Fruit fly (Drosophila melanogaster): Measurements from ENCODE around the gene mRpL11.
A peak's percentile ranks its signal among the peaks of the same experiment; 100 is the strongest.

mRpL11 gene

dm6 chr3R:14476273-14476672, 35.4 kb upstream of the mRpL11 start:
- TF ChIP-seq spab (GFP tag; optimal IDR thresholded peaks at IDR 0.05) (peak; percentile 36), CG3919 (GFP tag; optimal IDR thresholded peaks at IDR 0.05) (peak; percentile 83), dsx (GFP tag; optimal IDR thresholded peaks at IDR 0.05; ENCODE audit: poor library complexity, severe bottlenecking) (peak; percentile 89), achi (GFP tag; optimal IDR thresholded peaks at IDR 0.05) (peak; percentile 65), acj6 (GFP tag; optimal IDR thresholded peaks at IDR 0.05) (peak; percentile 64), CG15336 (GFP tag; IDR thresholded peaks at IDR 0.05) (peak; percentile 89), Hr38 (GFP tag; optimal IDR thresholded peaks at IDR 0.05) (no peak), Eip75B (GFP tag; optimal IDR thresholded peaks at IDR 0.05) (peak; percentile 62), fd59A (GFP tag; optimal IDR thresholded peaks at IDR 0.05) (peak; percentile 23), Sox14 (GFP tag; optimal IDR thresholded peaks at IDR 0.05) (peak; percentile 72), CG16779 (tag; optimal IDR thresholded peaks at IDR 0.05) (peak; percentile 46), Eip78C (GFP tag) (peak; percentile 87), CG6163 (GFP tag; IDR thresholded peaks at IDR 0.05) (peak; percentile 92), CG6808 (GFP tag; optimal IDR thresholded peaks at IDR 0.05) (peak; percentile 38), Smox (GFP tag; optimal IDR thresholded peaks at IDR 0.05) (peak; percentile 20), CG6854 (GFP tag; optimal IDR thresholded peaks at IDR 0.05) (no peak), CG11762 (GFP tag; optimal IDR thresholded peaks at IDR 0.05; ENCODE audit: insufficient read depth) (peak; percentile 62), fkh (GFP tag; optimal IDR thresholded peaks at IDR 0.05) (no peak), CG1621 (tag; optimal IDR thresholded peaks at IDR 0.05) (peak; percentile 34), CG10669 (GFP tag; optimal IDR thresholded peaks at IDR 0.05) (peak; percentile 48), CG8632 (GFP tag; optimal IDR thresholded peaks at IDR 0.05) (peak; percentile 20), svp (GFP tag) (peak; percentile 31), CG6276 (GFP tag; optimal IDR thresholded peaks at IDR 0.05) (peak; percentile 84), CG10631 (GFP tag; optimal IDR thresholded peaks at IDR 0.05) (peak; percentile 67), cyc (GFP tag; optimal IDR thresholded peaks at IDR 0.05) (peak; percentile 48), lz (GFP tag; optimal IDR thresholded peaks at IDR 0.05) (peak; percentile 38), CG3032 (tag; optimal IDR thresholded peaks at IDR 0.05) (peak; percentile 49), Ets21C (GFP tag; optimal IDR thresholded peaks at IDR 0.05) (no peak), Blimp-1 (GFP tag; optimal IDR thresholded peaks at IDR 0.05) (no peak), CG7368 (GFP tag; optimal IDR thresholded peaks at IDR 0.05) (peak; percentile 61), CG11902 (GFP tag; optimal IDR thresholded peaks at IDR 0.05) (peak; percentile 2), salr (GFP tag; optimal IDR thresholded peaks at IDR 0.05) (peak in 1 of 2 experiments; percentile 54), Ets96B (tag; optimal IDR thresholded peaks at IDR 0.05) (peak; percentile 59), ss (GFP tag; optimal IDR thresholded peaks at IDR 0.05) (no peak), fd85E (GFP tag; optimal IDR thresholded peaks at IDR 0.05) (no peak), CG4318 (GFP tag; optimal IDR thresholded peaks at IDR 0.05) (peak; percentile 83), esn (GFP tag; optimal IDR thresholded peaks at IDR 0.05) (peak; percentile 38), Eip93F (GFP tag; optimal IDR thresholded peaks at IDR 0.05) (no peak), net (GFP tag; optimal IDR thresholded peaks at IDR 0.05) (peak; percentile 70), CG31627 (GFP tag; optimal IDR thresholded peaks at IDR 0.05) (peak; percentile 32), CG34406 (GFP tag; optimal IDR thresholded peaks at IDR 0.05) (peak; percentile 32), Lpt (GFP tag; optimal IDR thresholded peaks at IDR 0.05) (peak; percentile 86), Hr4 (GFP tag; optimal IDR thresholded peaks at IDR 0.05) (peak; percentile 87), dac (GFP tag; optimal IDR thresholded peaks at IDR 0.05) (peak; percentile 75), CG11294 (GFP tag; IDR thresholded peaks at IDR 0.05) (peak; percentile 85), Sox15 (GFP tag; optimal IDR thresholded peaks at IDR 0.05) (no peak), CG32006 (GFP tag; optimal IDR thresholded peaks at IDR 0.05) (peak; percentile 90), CG6792 (GFP tag; optimal IDR thresholded peaks at IDR 0.05) (peak; percentile 45), OdsH (GFP tag; optimal IDR thresholded peaks at IDR 0.05) (peak; percentile 77), Met (GFP tag; optimal IDR thresholded peaks at IDR 0.05) (peak; percentile 43), CG8319 (GFP tag; optimal IDR thresholded peaks at IDR 0.05) (peak; percentile 0), Sox102F (GFP tag; optimal IDR thresholded peaks at IDR 0.05) (no peak)

All from whole organism, prepupa.